Fruit fly (Drosophila melanogaster) Kc167 (cell line): ENCODE results near the gene CG14086.

Experiments used
- Myc ChIP-seq: fragments of >200 bp; optimal IDR thresholded peaks from 2 replicates; lab custom pipeline; 2017; ENCODE audit warnings: missing external identifiers
- h ChIP-seq: fragments of >200 bp; optimal IDR thresholded peaks from 3 replicates; lab custom pipeline; 2018; ENCODE audit warnings: missing external identifiers
- insv ChIP-seq: fragments of >200 bp; optimal IDR thresholded peaks from 3 replicates; lab custom pipeline; 2018; ENCODE audit warnings: missing external identifiers
- ttk ChIP-seq: sonication (Bioruptor generic); optimal IDR thresholded peaks from 2 replicates; lab custom pipeline; 2017; ENCODE audit warnings: missing external identifiers

DNA sequence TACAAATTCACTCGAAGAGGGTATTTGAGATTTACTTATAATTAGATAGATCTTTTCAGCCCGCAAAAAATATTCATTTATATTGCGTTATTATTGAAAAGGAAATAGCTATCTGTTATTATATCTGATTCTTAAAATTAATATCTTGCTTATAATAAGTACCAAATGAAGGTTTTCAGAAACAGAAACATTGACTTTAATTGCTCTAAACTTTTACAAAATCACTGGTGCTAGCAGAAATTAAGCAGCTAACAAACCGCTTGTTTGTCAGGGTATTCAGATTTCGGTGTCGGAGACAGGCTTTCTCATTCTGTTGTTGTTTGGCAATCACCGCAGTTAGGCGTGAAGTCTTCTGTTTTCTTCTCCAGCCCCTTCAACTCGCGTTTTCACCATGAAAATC lies 41.0 kb downstream of the CG14086 start:
- TF ChIP-seq h (lab: Kevin White, UChicago) (no peak), insv (lab: Kevin White, UChicago) (no peak), Myc (lab: Kevin White, UChicago) (no peak), ttk (lab: Kevin White, UChicago) (no peak)
